Fruit fly (Drosophila melanogaster): ENCODE results near the gene D2hgdh.
A peak's percentile ranks its signal among the peaks of the same experiment; 100 is the strongest.

The D2hgdh gene

DNA sequence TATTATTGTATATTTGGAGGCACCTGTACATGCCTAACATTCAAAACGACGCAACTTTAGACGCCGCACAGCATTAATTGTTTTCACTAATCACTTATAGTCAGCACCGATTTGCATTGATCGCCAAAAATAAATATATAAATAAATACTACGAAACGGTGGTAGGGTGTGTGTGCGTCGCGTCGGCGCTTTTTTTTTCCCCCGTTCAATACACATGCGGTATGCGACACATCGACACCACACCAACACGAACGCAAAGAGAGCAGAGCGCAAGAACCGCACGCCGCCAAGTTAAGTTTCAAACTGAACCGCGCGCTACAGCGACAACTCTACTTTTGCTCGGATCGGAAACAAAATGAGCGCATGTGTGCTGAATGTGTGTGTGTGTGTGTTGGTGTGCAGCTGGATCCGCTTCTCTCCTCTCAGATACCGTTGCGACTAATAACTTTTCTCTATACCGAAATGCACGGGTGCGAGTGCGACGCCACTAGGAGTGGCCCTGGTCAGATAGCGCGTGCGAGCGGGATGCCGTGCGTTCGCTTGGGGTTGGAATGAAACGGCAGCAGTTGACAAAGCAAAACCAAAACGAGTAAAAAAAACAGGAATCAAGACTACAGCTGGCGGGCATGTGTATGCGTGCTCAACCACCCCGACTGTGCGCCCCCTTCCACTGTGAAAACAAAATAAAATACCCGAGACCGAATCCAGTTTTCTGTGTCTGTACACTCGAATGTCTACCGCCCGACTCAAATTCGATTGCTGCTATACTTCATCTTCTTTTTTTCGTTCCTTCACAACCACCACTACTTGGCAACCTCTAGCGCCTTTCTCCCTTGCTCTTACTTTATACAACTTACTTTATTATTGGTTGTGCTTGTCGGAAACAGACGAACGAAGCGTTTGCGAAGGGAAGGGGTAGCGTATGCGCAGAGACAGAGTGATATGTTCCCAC, 18.0 kb upstream of the D2hgdh start, which contains the start of gene ph-d:
ph-d (minus strand) TSS at position 274 of the 952 bp plus-strand sequence.
- TF ChIP-seq CG12768 (GFP tag; optimal IDR thresholded peaks at IDR 0.05), result peak; percentile 60
- TF ChIP-seq CG11617 (GFP tag; optimal IDR thresholded peaks at IDR 0.05), result peak; percentile 87
- peak; percentile 72 for TF ChIP-seq CG1620 (GFP tag; optimal IDR thresholded peaks at IDR 0.05)
- peak; percentile 87 for TF ChIP-seq cic (GFP tag; optimal IDR thresholded peaks at IDR 0.05)
- TF ChIP-seq pad (GFP tag; optimal IDR thresholded peaks at IDR 0.05), result peak; percentile 99
- no peak for TF ChIP-seq CG5204 (GFP tag; optimal IDR thresholded peaks at IDR 0.05)
- peak; percentile 92 for TF ChIP-seq tj (GFP tag; optimal IDR thresholded peaks at IDR 0.05)
- peak; percentile 65 for TF ChIP-seq kay (GFP tag; ENCODE audit: borderline replicate concordance)
- peak; percentile 100 for TF ChIP-seq CG14711 (tag; optimal IDR thresholded peaks at IDR 0.05)
- TF ChIP-seq CG7045 (GFP tag; optimal IDR thresholded peaks at IDR 0.05), result no peak
- peak; percentile 84 for TF ChIP-seq CG7101 (tag; optimal IDR thresholded peaks at IDR 0.05)
- peak; percentile 40 for TF ChIP-seq toe (GFP tag; optimal IDR thresholded peaks at IDR 0.05)
- TF ChIP-seq cnc (optimal IDR thresholded peaks at IDR 0.05), result no peak
- peak; percentile 77 for TF ChIP-seq bab1 (GFP tag; optimal IDR thresholded peaks at IDR 0.05)
- TF ChIP-seq CG33017 (tag; optimal IDR thresholded peaks at IDR 0.05), result no peak
- peak; percentile 94 for TF ChIP-seq ovo (GFP tag; optimal IDR thresholded peaks at IDR 0.05)
- TF ChIP-seq Mnt (GFP tag; optimal IDR thresholded peaks at IDR 0.05), result peak; percentile 93
- peak; percentile 61 for TF ChIP-seq Crg-1 (GFP tag; optimal IDR thresholded peaks at IDR 0.05)
- peak; percentile 80 for TF ChIP-seq Clk (GFP tag; optimal IDR thresholded peaks at IDR 0.05)
- peak; percentile 90 for TF ChIP-seq Hr96 (GFP tag; optimal IDR thresholded peaks at IDR 0.05)

DNA sequence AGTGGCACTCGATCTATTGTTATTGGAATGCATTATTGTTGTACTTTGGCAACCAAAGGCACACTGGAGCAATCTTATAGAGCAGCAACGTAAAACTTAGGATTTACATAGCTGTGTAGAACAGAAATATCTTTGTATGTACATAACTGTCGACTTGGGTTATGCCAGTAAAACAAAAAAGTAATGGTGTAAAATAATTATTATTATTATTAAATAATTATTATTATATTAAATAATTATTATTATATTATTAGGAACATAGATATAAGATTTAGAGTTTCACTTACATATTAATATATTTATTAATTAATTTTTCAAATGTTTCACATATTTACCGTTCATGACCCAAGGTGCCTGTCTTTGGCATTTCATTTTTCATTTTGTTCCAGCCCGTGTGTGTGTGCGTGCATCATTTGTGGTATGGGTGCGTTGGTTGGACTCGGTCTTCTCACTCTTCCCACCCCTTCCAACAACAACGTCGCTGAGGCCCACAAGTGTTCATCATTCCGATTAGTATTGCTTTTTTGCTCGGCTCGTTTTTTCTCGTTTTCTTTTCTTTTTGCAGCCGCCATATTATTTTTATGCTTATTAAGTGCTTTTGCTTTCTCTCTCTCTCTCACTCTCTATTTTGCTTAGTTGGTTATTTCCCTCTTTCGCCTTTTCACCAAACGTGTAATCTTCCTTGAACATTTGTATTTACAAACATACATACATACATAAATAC, 17.2 kb upstream of the D2hgdh start:
- TF ChIP-seq tj (GFP tag; optimal IDR thresholded peaks at IDR 0.05) (peak; percentile 88), toe (GFP tag; optimal IDR thresholded peaks at IDR 0.05) (peak; percentile 35), CG1620 (GFP tag; optimal IDR thresholded peaks at IDR 0.05) (no peak), CG14711 (tag; optimal IDR thresholded peaks at IDR 0.05) (peak; percentile 82), CG5204 (GFP tag; optimal IDR thresholded peaks at IDR 0.05) (peak; percentile 52), Mnt (GFP tag; optimal IDR thresholded peaks at IDR 0.05) (no peak), ovo (GFP tag; optimal IDR thresholded peaks at IDR 0.05) (peak; percentile 53), CG7101 (tag; optimal IDR thresholded peaks at IDR 0.05) (peak; percentile 94), Clk (GFP tag; optimal IDR thresholded peaks at IDR 0.05) (no peak), Hr96 (GFP tag; optimal IDR thresholded peaks at IDR 0.05) (no peak), cnc (optimal IDR thresholded peaks at IDR 0.05) (no peak), Crg-1 (GFP tag; optimal IDR thresholded peaks at IDR 0.05) (peak; percentile 28), CG33017 (tag; optimal IDR thresholded peaks at IDR 0.05) (peak; percentile 90), CG12768 (GFP tag; optimal IDR thresholded peaks at IDR 0.05) (peak; percentile 82), CG11617 (GFP tag; optimal IDR thresholded peaks at IDR 0.05) (peak; percentile 91), bab1 (GFP tag; optimal IDR thresholded peaks at IDR 0.05) (peak; percentile 67), kay (GFP tag; ENCODE audit: borderline replicate concordance) (peak; percentile 78), pad (GFP tag; optimal IDR thresholded peaks at IDR 0.05) (peak; percentile 72), cic (GFP tag; optimal IDR thresholded peaks at IDR 0.05) (no peak), CG7045 (GFP tag; optimal IDR thresholded peaks at IDR 0.05) (peak; percentile 94)

DNA sequence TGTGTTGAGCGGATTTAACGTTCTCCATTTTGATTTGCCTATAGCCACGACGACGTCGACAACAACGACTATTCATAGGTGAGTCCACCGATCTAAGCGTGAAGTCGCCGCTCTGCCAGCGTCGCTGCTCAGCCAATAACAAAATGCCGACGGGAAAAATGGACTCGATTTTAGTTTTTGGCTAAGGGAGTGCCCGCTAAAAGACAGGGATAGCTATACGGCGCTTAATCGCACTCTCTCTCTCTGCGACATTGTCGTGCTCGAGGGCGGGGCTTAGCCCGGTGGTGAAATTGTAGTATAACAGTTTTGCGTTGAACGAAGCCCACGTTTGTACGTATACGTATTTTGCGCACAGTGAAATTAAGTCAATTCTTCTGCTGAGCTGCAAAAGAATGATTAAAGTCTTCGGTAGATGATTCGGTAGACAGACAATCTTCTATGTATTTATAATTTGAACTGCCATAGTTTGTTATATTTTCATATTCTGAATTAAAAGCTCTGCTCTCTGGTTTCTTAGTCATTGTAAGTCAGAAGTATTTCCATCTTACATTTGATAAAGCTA, 15.7 kb upstream of the D2hgdh start:
- peak; percentile 75 for TF ChIP-seq pad (GFP tag; optimal IDR thresholded peaks at IDR 0.05)
- TF ChIP-seq CG14711 (tag; optimal IDR thresholded peaks at IDR 0.05), result peak; percentile 21
- TF ChIP-seq tj (GFP tag; optimal IDR thresholded peaks at IDR 0.05), result peak; percentile 31
- TF ChIP-seq cic (GFP tag; optimal IDR thresholded peaks at IDR 0.05), result peak; percentile 17
- TF ChIP-seq CG7101 (tag; optimal IDR thresholded peaks at IDR 0.05), result no peak
- TF ChIP-seq CG11617 (GFP tag; optimal IDR thresholded peaks at IDR 0.05), result no peak
- TF ChIP-seq ovo (GFP tag; optimal IDR thresholded peaks at IDR 0.05), result peak; percentile 25

DNA sequence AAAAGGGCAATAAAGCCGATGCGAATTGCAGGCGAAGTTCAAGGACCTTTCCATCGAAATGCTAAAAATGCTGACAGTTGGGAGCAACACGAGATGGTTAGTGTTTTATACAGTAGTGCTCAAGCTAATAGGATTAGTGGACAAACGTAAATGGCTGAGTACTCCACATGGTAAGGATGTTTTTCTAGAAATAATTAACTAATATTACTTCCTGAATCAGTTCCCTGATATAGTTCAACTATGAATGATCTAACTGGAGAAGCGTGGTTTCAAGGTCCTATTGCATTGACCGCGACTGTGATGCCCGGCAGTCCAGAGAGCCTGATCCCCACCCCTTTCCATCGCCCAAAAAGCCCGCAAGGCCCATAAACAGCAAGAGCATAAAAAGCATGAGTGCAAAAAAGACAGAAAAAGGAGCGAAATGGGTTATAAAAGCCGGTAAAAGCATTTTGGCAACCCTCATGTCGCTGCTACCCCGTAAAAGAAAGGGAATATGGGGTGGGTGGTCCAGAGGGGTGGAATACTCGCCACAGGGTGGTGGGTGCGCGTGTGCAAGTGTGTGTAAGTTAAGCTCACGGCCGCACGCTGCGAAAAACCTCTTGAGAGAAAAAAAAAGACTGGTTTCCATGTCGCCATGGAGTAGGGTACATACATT, 6.9 kb upstream of the D2hgdh start:
- TF ChIP-seq CG33017 (tag; optimal IDR thresholded peaks at IDR 0.05) (peak; percentile 38), bab1 (GFP tag; optimal IDR thresholded peaks at IDR 0.05) (no peak), CG5204 (GFP tag; optimal IDR thresholded peaks at IDR 0.05) (peak; percentile 3), Hr96 (GFP tag; optimal IDR thresholded peaks at IDR 0.05) (no peak)

DNA sequence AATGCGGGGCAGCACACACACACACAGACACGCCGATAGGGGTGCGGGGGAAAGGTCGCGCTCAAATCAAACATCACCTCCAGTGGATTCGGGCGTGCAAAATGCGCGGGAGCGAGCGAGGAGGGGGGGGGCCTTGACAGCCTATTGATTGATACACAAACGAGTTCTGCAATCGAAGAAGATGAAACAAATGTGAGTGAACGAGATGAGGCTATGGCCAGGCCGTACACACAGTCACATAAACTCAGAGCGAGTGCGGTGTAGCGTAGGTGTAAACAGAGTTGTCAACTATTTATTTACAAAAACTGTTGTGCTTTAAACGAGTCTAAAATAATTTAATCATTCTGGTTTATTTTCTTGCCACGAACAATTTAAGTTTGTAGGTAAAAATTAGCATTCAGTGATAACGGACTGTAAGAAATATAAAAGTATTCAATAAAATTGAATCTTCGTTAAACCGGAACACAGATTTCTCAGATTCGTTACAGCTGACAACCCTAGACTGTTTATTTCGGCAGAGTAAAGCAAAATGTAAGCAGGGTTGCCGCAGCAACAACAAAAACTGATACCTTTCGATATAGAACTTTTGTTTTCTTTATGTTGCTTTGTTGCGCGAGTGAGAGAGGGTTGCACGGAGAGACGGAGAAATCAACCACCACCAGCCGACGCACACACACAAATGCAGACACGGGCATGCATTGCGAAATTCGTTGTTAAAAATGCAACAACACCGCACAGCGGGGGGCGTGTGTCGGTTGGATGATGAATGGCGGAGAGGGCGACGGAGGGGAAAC, 6.1 kb upstream of the D2hgdh start:
- TF ChIP-seq CG33017 (tag; optimal IDR thresholded peaks at IDR 0.05), result peak; percentile 76
- TF ChIP-seq CG7101 (tag; optimal IDR thresholded peaks at IDR 0.05), result peak; percentile 90
- TF ChIP-seq CG5204 (GFP tag; optimal IDR thresholded peaks at IDR 0.05), result peak; percentile 79
- peak; percentile 33 for TF ChIP-seq ovo (GFP tag; optimal IDR thresholded peaks at IDR 0.05)
- no peak for TF ChIP-seq Clk (GFP tag; optimal IDR thresholded peaks at IDR 0.05)
- peak; percentile 25 for TF ChIP-seq cic (GFP tag; optimal IDR thresholded peaks at IDR 0.05)
- no peak for TF ChIP-seq cnc (optimal IDR thresholded peaks at IDR 0.05)
- peak; percentile 81 for TF ChIP-seq CG7045 (GFP tag; optimal IDR thresholded peaks at IDR 0.05)
- TF ChIP-seq CG14711 (tag; optimal IDR thresholded peaks at IDR 0.05), result peak; percentile 98
- peak; percentile 73 for TF ChIP-seq pad (GFP tag; optimal IDR thresholded peaks at IDR 0.05)
- TF ChIP-seq Crg-1 (GFP tag; optimal IDR thresholded peaks at IDR 0.05), result peak; percentile 64
- peak; percentile 68 for TF ChIP-seq Mnt (GFP tag; optimal IDR thresholded peaks at IDR 0.05)
- peak; percentile 74 for TF ChIP-seq kay (GFP tag; ENCODE audit: borderline replicate concordance)
- TF ChIP-seq CG1620 (GFP tag; optimal IDR thresholded peaks at IDR 0.05), result peak; percentile 58
- TF ChIP-seq Hr96 (GFP tag; optimal IDR thresholded peaks at IDR 0.05), result peak; percentile 88
- peak; percentile 86 for TF ChIP-seq bab1 (GFP tag; optimal IDR thresholded peaks at IDR 0.05)
- TF ChIP-seq toe (GFP tag; optimal IDR thresholded peaks at IDR 0.05), result peak; percentile 80
- no peak for TF ChIP-seq tj (GFP tag; optimal IDR thresholded peaks at IDR 0.05)
- TF ChIP-seq CG12768 (GFP tag; optimal IDR thresholded peaks at IDR 0.05), result peak; percentile 55
- TF ChIP-seq CG11617 (GFP tag; optimal IDR thresholded peaks at IDR 0.05), result peak; percentile 84
